Worm (Caenorhabditis elegans) whole organism, dauer: ENCODE results near the gene galt-1.

Source experiments
- unc-62 ChIP-seq: sonication (generic microtip); optimal IDR thresholded peaks from 2 replicates; lab custom pipeline; 2017; ENCODE audit warnings: missing biosample characterization, missing genetic modification reagents, missing genetic modification characterization

galt-1 gene

ce11 chrV:5927347-5927746 lies 3.4 kb upstream of the galt-1 start, which contains the start of gene srsx-17:
TSS of gene srsx-17 (plus strand) at chrV:5927647.
- no peak for TF ChIP-seq unc-62 (GFP tag; lab: Kevin White, UChicago)

- TF ChIP-seq unc-62 (GFP tag; lab: Kevin White, UChicago), result no peak
Observed at ce11 chrV:5928006-5928405, 2.7 kb upstream of the galt-1 start.

ce11 chrV:5936691-5937090 lies 6.0 kb downstream of the galt-1 start, which contains the start of the genes M03F8.5 and M03F8.7:
TSS of gene M03F8.5 (minus strand) at chrV:5936791.
TSS of gene M03F8.7 (plus strand) at chrV:5936939.
- TF ChIP-seq unc-62 (GFP tag; lab: Kevin White, UChicago), result no peak

ce11 chrV:5939503-5940072 lies 8.9 kb downstream of the galt-1 start, which contains the start of gene syf-3:
TSS of gene syf-3 (plus strand) at chrV:5940022.
- TF ChIP-seq unc-62 (GFP tag; lab: Kevin White, UChicago), result no peak

- TF ChIP-seq unc-62 (GFP tag; lab: Kevin White, UChicago), result no peak
Observed at ce11 chrV:5943167-5943566, 12.5 kb downstream of the galt-1 start, which contains the start of gene pst-1. TSS of gene pst-1 (plus strand) at chrV:5943467.

ce11 chrV:5949674-5950149 lies 19.0 kb downstream of the galt-1 start:
- TF ChIP-seq unc-62 (GFP tag; lab: Kevin White, UChicago), result no peak

ce11 chrV:5951133-5951532 lies 20.4 kb downstream of the galt-1 start, which contains the start of gene M03F8.1:
TSS of gene M03F8.1 (plus strand) at chrV:5951433.
- TF ChIP-seq unc-62 (GFP tag; lab: Kevin White, UChicago), result no peak

ce11 chrV:5953086-5953485 lies 22.4 kb downstream of the galt-1 start:
- TF ChIP-seq unc-62 (GFP tag; lab: Kevin White, UChicago), result no peak

ce11 chrV:5954747-5955146 lies 24.0 kb downstream of the galt-1 start, which contains the start of gene M03F8.6:
TSS of gene M03F8.6 (minus strand) at chrV:5954847.
- no peak for TF ChIP-seq unc-62 (GFP tag; lab: Kevin White, UChicago)

ce11 chrV:5955627-5956026 lies 24.9 kb downstream of the galt-1 start:
- no peak for TF ChIP-seq unc-62 (GFP tag; lab: Kevin White, UChicago)

- TF ChIP-seq unc-62 (GFP tag; lab: Kevin White, UChicago), result no peak
Observed at ce11 chrV:5961516-5961915, 30.8 kb downstream of the galt-1 start, which contains the start of gene mcp-1. TSS of gene mcp-1 (plus strand) at chrV:5961807.

- TF ChIP-seq unc-62 (GFP tag; lab: Kevin White, UChicago), result no peak
Observed at ce11 chrV:5963092-5963491, 32.4 kb downstream of the galt-1 start.

ce11 chrV:5963696-5964095 lies 33.0 kb downstream of the galt-1 start, which contains the start of gene pcm-1:
TSS of gene pcm-1 (minus strand) at chrV:5963882.
- no peak for TF ChIP-seq unc-62 (GFP tag; lab: Kevin White, UChicago)

ce11 chrV:5964658-5965178 lies 34.0 kb downstream of the galt-1 start:
- no peak for TF ChIP-seq unc-62 (GFP tag; lab: Kevin White, UChicago)

ce11 chrV:5972582-5972981 lies 41.9 kb downstream of the galt-1 start:
- no peak for TF ChIP-seq unc-62 (GFP tag; lab: Kevin White, UChicago)

- no peak for TF ChIP-seq unc-62 (GFP tag; lab: Kevin White, UChicago)
Observed at ce11 chrV:5973713-5974112, 43.0 kb downstream of the galt-1 start.

ce11 chrV:5975724-5976123 lies 45.0 kb downstream of the galt-1 start, which contains the start of gene acy-2:
TSS of gene acy-2 (plus strand) at chrV:5976024.
- no peak for TF ChIP-seq unc-62 (GFP tag; lab: Kevin White, UChicago)
